Worm (Caenorhabditis elegans) whole organism, L2 larva: ENCODE data around the gene M03F8.1.

Experiments used
- C34F6.9 ChIP-seq: fragments of 150-350 bp; optimal IDR thresholded peaks from 2 replicates; lab custom pipeline; 2014; ENCODE audit warnings: missing biosample characterization, missing genetic modification characterization
- F13H6.1 ChIP-seq: sonication (generic microtip); optimal IDR thresholded peaks from 2 replicates; lab custom pipeline; 2016; ENCODE audit warnings: missing genetic modification characterization, missing compliant biosample characterization
- R02D3.7 ChIP-seq: fragments of 150-350 bp; optimal IDR thresholded peaks from 2 replicates; lab custom pipeline; 2014; ENCODE audit warnings: missing biosample characterization, missing genetic modification characterization
- ZK546.5 ChIP-seq: sonication (generic microtip); optimal IDR thresholded peaks from 2 replicates; lab custom pipeline; 2017; ENCODE audit warnings: missing biosample characterization, missing genetic modification characterization
- aly-2 ChIP-seq: fragments of 150-350 bp; optimal IDR thresholded peaks from 2 replicates; lab custom pipeline; 2014; ENCODE audit warnings: missing biosample characterization, missing genetic modification characterization
- ama-1 ChIP-seq: fragments of 150-350 bp; optimal IDR thresholded peaks from 2 replicates; lab custom pipeline; 2018; ENCODE audit warnings: inconsistent platforms
- blmp-1 ChIP-seq: sonication (generic microtip); optimal IDR thresholded peaks from 2 replicates; lab custom pipeline; 2017; ENCODE audit warnings: missing genetic modification characterization, mild to moderate bottlenecking, missing compliant biosample characterization, antibody characterized with exemption, moderate library complexity; ENCODE audit not compliant: insufficient read depth
- ceh-16 ChIP-seq: fragments of 150-350 bp; optimal IDR thresholded peaks from 2 replicates; lab custom pipeline; 2014; ENCODE audit warnings: missing biosample characterization, missing genetic modification characterization
- dmd-4 ChIP-seq: sonication (generic microtip); optimal IDR thresholded peaks from 2 replicates; lab custom pipeline; 2017; ENCODE audit warnings: missing biosample characterization, missing genetic modification characterization
- egl-27 ChIP-seq: sonication (generic microtip); optimal IDR thresholded peaks from 3 replicates; lab custom pipeline; 2017; ENCODE audit warnings: missing biosample characterization, missing genetic modification reagents, missing genetic modification characterization
- elt-3 ChIP-seq: sonication (generic microtip); optimal IDR thresholded peaks from 2 replicates; lab custom pipeline; 2017; ENCODE audit warnings: missing biosample characterization, missing genetic modification characterization
- lin-11 ChIP-seq: fragments of 150-350 bp; sonication (generic microtip); optimal IDR thresholded peaks from 2 replicates; lab custom pipeline; 2014; ENCODE audit warnings: missing biosample characterization, missing genetic modification characterization, inconsistent platforms, mixed read lengths
- lin-13 ChIP-seq: fragments of 150-350 bp; optimal IDR thresholded peaks from 2 replicates; lab custom pipeline; 2014; ENCODE audit warnings: missing biosample characterization, missing genetic modification reagents, missing genetic modification characterization
- lin-39 ChIP-seq: fragments of 150-350 bp; optimal IDR thresholded peaks from 2 replicates; lab custom pipeline; 2014; ENCODE audit warnings: missing biosample characterization, missing genetic modification reagents, missing genetic modification characterization
- mab-5 ChIP-seq: fragments of 150-350 bp; optimal IDR thresholded peaks from 2 replicates; lab custom pipeline; 2014; ENCODE audit warnings: missing biosample characterization, missing genetic modification characterization
- mdl-1 ChIP-seq, 2 experiments: fragments of 150-350 bp in 1 of 2; sonication (generic microtip) in 1 of 2; optimal IDR thresholded peaks; 2 replicates each; lab custom pipeline; 2017; ENCODE audit warnings: missing biosample characterization in 2 of 2, missing genetic modification characterization in 2 of 2
- nhr-10 ChIP-seq: sonication (generic microtip); optimal IDR thresholded peaks from 2 replicates; lab custom pipeline; 2017; ENCODE audit warnings: missing biosample characterization, missing genetic modification characterization
- nhr-11 ChIP-seq: fragments of 150-350 bp; optimal IDR thresholded peaks from 2 replicates; lab custom pipeline; 2014; ENCODE audit warnings: missing biosample characterization, missing genetic modification characterization
- nhr-12 ChIP-seq: fragments of 150-350 bp; optimal IDR thresholded peaks from 2 replicates; lab custom pipeline; 2014; ENCODE audit warnings: missing biosample characterization, missing genetic modification characterization
- nhr-129 ChIP-seq: fragments of 150-350 bp; optimal IDR thresholded peaks from 2 replicates; lab custom pipeline; 2014; ENCODE audit warnings: missing biosample characterization, missing genetic modification characterization
- nhr-21 ChIP-seq: fragments of 150-350 bp; optimal IDR thresholded peaks from 2 replicates; lab custom pipeline; 2014; ENCODE audit warnings: missing biosample characterization, missing genetic modification characterization
- nhr-23 ChIP-seq: fragments of 150-350 bp; optimal IDR thresholded peaks from 2 replicates; lab custom pipeline; 2014; ENCODE audit warnings: missing biosample characterization, missing genetic modification reagents, missing genetic modification characterization
- nhr-25 ChIP-seq: fragments of 150-350 bp; sonication (generic microtip); optimal IDR thresholded peaks from 3 replicates; lab custom pipeline; 2014; ENCODE audit warnings: missing biosample characterization, missing genetic modification characterization
- nhr-6 ChIP-seq: fragments of 150-350 bp; optimal IDR thresholded peaks from 2 replicates; lab custom pipeline; 2014; ENCODE audit warnings: missing biosample characterization, missing genetic modification characterization
- nhr-77 ChIP-seq: fragments of 150-350 bp; optimal IDR thresholded peaks from 2 replicates; lab custom pipeline; 2014; ENCODE audit warnings: missing biosample characterization, missing genetic modification characterization
- peb-1 ChIP-seq: fragments of 150-350 bp; optimal IDR thresholded peaks from 2 replicates; lab custom pipeline; 2014; ENCODE audit warnings: missing biosample characterization, missing genetic modification characterization
- sem-4 ChIP-seq: fragments of 150-350 bp; optimal IDR thresholded peaks from 2 replicates; lab custom pipeline; 2014; ENCODE audit warnings: missing biosample characterization, missing genetic modification reagents, missing genetic modification characterization
- skn-1 ChIP-seq: sonication (generic microtip); optimal IDR thresholded peaks from 2 replicates; lab custom pipeline; 2017; ENCODE audit warnings: missing biosample characterization, missing genetic modification characterization
- sma-3 ChIP-seq: sonication (generic microtip); optimal IDR thresholded peaks from 2 replicates; lab custom pipeline; 2016; ENCODE audit warnings: missing genetic modification reagents, missing genetic modification characterization, missing compliant biosample characterization
- snpc-4 ChIP-seq: fragments of 150-350 bp; optimal IDR thresholded peaks from 2 replicates; lab custom pipeline; 2014; ENCODE audit warnings: missing biosample characterization, missing genetic modification characterization
- zag-1 ChIP-seq: fragments of 150-350 bp; optimal IDR thresholded peaks from 2 replicates; lab custom pipeline; 2014; ENCODE audit warnings: missing biosample characterization, missing genetic modification characterization
- ztf-1 ChIP-seq: fragments of 200-800 bp; sonication (Bioruptor generic); conservative IDR thresholded peaks from 2 replicates; pipeline ENCODE4 v1.3.6; 2022; ENCODE audit warnings: missing genetic modification characterization, missing compliant biosample characterization
- ztf-11 ChIP-seq: sonication (generic microtip); optimal IDR thresholded peaks from 2 replicates; lab custom pipeline; 2017; ENCODE audit warnings: missing biosample characterization, missing genetic modification characterization
- ztf-4 ChIP-seq: fragments of 150-350 bp; optimal IDR thresholded peaks from 2 replicates; lab custom pipeline; 2014; ENCODE audit warnings: missing biosample characterization, missing genetic modification characterization

The M03F8.1 gene

DNA sequence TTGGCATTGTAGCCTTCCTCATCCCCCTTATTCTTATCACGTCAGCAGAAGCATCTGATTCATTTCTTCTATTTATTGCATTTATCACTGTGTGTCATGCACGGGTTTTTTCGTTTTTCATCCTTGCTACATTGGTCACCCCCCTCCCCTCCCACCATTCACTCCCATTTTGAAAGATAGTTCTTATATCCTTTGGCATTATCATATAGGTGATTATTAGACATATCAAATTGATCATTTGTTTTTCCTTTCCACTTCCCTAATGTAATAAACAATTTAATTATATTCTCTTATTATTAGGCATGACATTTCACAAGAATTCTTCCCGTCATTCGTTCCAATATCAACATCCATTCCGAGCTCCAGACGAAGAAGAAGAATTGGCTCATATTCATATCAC, at the start of gene M03F8.1:
TSS of gene M03F8.1 (plus strand) at position 301 of the 400 bp plus-strand sequence.
- TF ChIP-seq mdl-1 (tag; optimal IDR thresholded peaks at IDR 0.05; lab: Kevin White, UChicago) (no peak), nhr-6 (tag; lab: Kevin White, UChicago) (no peak), nhr-21 (tag; lab: Kevin White, UChicago) (no peak), elt-3 (no peak), F13H6.1 (tag; lab: Kevin White, UChicago) (no peak)

DNA sequence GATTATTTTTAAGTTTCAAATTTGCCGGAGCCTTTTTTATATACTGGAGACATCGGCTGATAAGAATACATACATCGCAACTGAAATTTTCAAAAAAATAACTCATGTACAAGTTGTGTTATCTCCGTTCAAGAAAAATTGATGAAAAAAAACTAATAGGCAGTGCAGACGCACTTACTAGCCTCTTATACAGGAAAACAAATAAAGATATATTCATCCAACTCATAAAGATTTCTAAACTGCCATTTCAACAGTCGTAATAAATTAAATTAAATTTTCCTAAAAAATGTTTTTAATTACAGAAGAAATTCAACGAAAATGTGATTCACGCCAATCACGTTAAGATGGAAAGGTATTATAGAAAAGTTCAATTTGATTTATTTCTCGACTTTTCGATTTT, 49.4 kb upstream of the M03F8.1 start, which contains the start of gene C04E6.5:
TSS of gene C04E6.5 (plus strand) at position 301 of the 400 bp plus-strand sequence.
- TF ChIP-seq C34F6.9 (no peak), ztf-11 (tag; lab: Kevin White, UChicago) (no peak), peb-1 (tag; lab: Kevin White, UChicago) (no peak), snpc-4 (tag; lab: Kevin White, UChicago) (no peak), lin-39 (tag; lab: Kevin White, UChicago) (no peak), ama-1 (lab: Kevin White, UChicago) (no peak), lin-13 (GFP tag; lab: Kevin White, UChicago) (no peak), nhr-11 (no peak), R02D3.7 (tag; lab: Kevin White, UChicago) (no peak), mab-5 (tag; lab: Kevin White, UChicago) (no peak), ceh-16 (tag; lab: Kevin White, UChicago) (no peak)

DNA sequence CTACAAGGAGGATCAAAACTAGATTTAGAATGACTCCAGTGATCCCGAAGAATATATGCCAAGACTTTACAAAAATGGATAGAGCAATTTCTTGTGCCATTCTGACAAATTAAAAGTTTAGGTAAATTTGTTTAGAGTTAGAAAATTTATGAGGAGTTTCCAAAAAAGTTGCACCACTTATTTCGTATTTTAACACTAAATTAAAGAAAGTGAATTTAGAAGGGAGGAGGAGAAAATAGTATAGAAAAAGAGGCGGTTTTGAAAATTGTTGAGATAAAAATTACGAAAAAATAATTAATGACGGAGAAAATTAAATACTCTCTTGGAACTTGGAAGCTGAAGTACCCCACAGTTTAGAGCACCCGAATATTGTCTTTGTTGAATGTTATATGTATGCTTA, 45.0 kb upstream of the M03F8.1 start, which contains the start of gene srd-15:
TSS of gene srd-15 (minus strand) at position 101 of the 400 bp plus-strand sequence.
- TF ChIP-seq nhr-129 (tag; lab: Kevin White, UChicago) (no peak), nhr-10 (no peak), nhr-21 (tag; lab: Kevin White, UChicago) (no peak), nhr-23 (tag; lab: Kevin White, UChicago) (no peak), skn-1 (no peak), dmd-4 (tag; lab: Kevin White, UChicago) (no peak), nhr-25 (tag; lab: Kevin White, UChicago) (no peak), lin-11 (tag; lab: Kevin White, UChicago) (no peak), aly-2 (tag; lab: Kevin White, UChicago) (no peak), nhr-77 (tag; lab: Kevin White, UChicago) (no peak), C34F6.9 (no peak), peb-1 (tag; lab: Kevin White, UChicago) (no peak)

DNA sequence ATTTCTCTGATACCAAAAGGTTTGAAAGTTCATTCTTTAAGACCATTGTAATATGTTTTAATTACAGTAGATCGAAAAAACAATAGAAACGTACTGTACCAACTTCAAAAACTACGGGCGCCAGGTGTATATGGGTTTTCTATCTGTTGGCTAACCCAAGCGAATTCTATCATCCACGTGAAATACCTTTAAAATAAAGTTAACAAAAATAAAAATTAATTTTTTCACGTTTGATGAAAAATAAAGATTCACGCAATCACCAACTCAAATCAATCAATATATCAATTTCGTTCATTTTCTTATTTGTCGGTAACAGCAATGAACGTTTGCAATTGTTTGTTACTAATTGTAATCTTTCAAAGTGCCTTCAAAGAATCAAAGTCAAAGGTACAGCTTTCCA, 44.1 kb upstream of the M03F8.1 start, which contains the start of gene C04E6.4:
TSS of gene C04E6.4 (plus strand) at position 301 of the 400 bp plus-strand sequence.
- TF ChIP-seq R02D3.7 (tag; lab: Kevin White, UChicago), result no peak
- TF ChIP-seq ztf-4, result no peak
- TF ChIP-seq ZK546.5 (tag; lab: Kevin White, UChicago), result no peak
- no peak for TF ChIP-seq nhr-10

DNA sequence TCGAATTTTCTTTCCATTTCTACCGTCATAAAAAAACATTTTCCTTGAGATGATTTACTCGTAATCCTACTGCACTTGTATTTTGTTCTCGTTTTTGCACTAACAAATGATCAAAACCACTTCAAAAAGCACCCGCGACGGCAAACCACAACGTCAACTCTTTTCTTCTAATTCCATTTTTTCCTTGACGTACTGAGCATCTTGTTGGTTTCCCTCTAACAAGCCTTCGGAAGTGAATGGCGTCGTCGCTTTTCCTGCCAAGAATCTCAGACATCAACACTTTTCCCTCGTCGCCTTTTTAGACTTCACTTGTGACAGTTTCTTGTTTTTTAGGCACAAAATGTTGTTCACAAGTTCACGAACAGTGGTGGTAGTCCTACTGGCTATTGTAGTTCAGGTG, 38.8 kb upstream of the M03F8.1 start, which contains the start of gene C04E6.13:
TSS of gene C04E6.13 (plus strand) at position 301 of the 400 bp plus-strand sequence.
- TF ChIP-seq blmp-1 (tag; lab: Kevin White, UChicago) (no peak), mdl-1 (tag; optimal IDR thresholded peaks at IDR 0.05; lab: Kevin White, UChicago) (no peak), peb-1 (tag; lab: Kevin White, UChicago) (no peak), lin-39 (tag; lab: Kevin White, UChicago) (no peak)

DNA sequence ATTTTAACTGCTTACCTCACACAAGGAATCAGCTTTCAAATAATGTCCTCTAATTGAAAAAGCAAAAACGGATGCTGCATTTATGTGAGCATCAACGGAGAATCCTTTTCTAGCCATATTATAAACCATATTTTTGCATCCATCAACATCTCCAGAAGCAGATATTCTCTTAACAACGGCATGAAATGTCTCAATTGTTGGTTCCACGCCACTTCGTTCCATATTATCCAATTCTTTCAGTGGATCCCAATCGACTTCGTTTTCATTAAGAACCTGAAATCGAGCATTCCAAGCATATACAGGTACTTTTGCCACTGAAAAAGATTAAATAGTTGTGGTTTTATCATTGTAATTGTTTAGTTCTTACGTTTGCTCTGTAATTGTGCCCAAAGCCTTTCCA, 34.4 kb upstream of the M03F8.1 start:
- TF ChIP-seq nhr-12 (tag; lab: Kevin White, UChicago), result no peak
- TF ChIP-seq nhr-21 (tag; lab: Kevin White, UChicago), result no peak
- TF ChIP-seq aly-2 (tag; lab: Kevin White, UChicago), result no peak
- TF ChIP-seq ztf-1 (GFP tag; lab: Robert Waterston, UW), result no peak
- no peak for TF ChIP-seq F13H6.1 (tag; lab: Kevin White, UChicago)
- no peak for TF ChIP-seq sma-3
- no peak for TF ChIP-seq peb-1 (tag; lab: Kevin White, UChicago)
- no peak for TF ChIP-seq zag-1 (tag; lab: Kevin White, UChicago)
- TF ChIP-seq egl-27 (tag; lab: Kevin White, UChicago), result no peak
- TF ChIP-seq sem-4 (tag; lab: Kevin White, UChicago), result no peak
- no peak for TF ChIP-seq mab-5 (tag; lab: Kevin White, UChicago)
